Fruit fly (Drosophila melanogaster) whole organism, embryonic: ENCODE measurements around the gene bor.

Source experiments
- Asciz ChIP-seq: fragments of 200-800 bp; sonication (Bioruptor generic); optimal IDR thresholded peaks from 2 replicates; lab custom pipeline; 2017; ENCODE audit warnings: missing biosample characterization, mild to moderate bottlenecking, missing genetic modification characterization, missing genetic modification reagents
- CG10209 ChIP-seq: fragments of 200-800 bp; sonication (Bioruptor generic); optimal IDR thresholded peaks from 3 replicates; lab custom pipeline; 2017; ENCODE audit warnings: missing biosample characterization, mild to moderate bottlenecking, missing genetic modification characterization, missing genetic modification reagents
- CG1024 ChIP-seq: fragments of 200-800 bp; sonication (Bioruptor generic); IDR thresholded peaks from 2 replicates; pipeline ENCODE4 v1.3.6; 2022; ENCODE audit warnings: missing biosample characterization, missing genetic modification characterization
- CG11247 ChIP-seq: fragments of 200-800 bp; sonication (Bioruptor generic); IDR thresholded peaks from 2 replicates; pipeline ENCODE4 v1.3.6; 2022; ENCODE audit warnings: missing biosample characterization, missing genetic modification characterization
- CG13424 ChIP-seq: fragments of 200-800 bp; sonication (Bioruptor generic); optimal IDR thresholded peaks from 2 replicates; lab custom pipeline; 2019; ENCODE audit warnings: missing biosample characterization, mild to moderate bottlenecking, missing genetic modification characterization, moderate library complexity
- CG14965 ChIP-seq: fragments of 200-800 bp; sonication (Bioruptor generic); optimal IDR thresholded peaks from 2 replicates; lab custom pipeline; 2016; ENCODE audit warnings: missing biosample characterization, missing genetic modification characterization, borderline replicate concordance
- CG1603 ChIP-seq: fragments of 200-800 bp; sonication (Bioruptor generic); optimal IDR thresholded peaks from 2 replicates; lab custom pipeline; 2019; ENCODE audit warnings: missing biosample characterization, mild to moderate bottlenecking, missing genetic modification characterization, moderate library complexity
- CG17568 ChIP-seq: fragments of 200-800 bp; sonication (Bioruptor generic); optimal IDR thresholded peaks from 2 replicates; lab custom pipeline; 2018; ENCODE audit warnings: missing biosample characterization, mild to moderate bottlenecking, missing genetic modification characterization, moderate library complexity
- CG18262 ChIP-seq: fragments of 200-800 bp; optimal IDR thresholded peaks from 3 replicates; lab custom pipeline; 2019; ENCODE audit warnings: missing biosample characterization, mild to moderate bottlenecking, missing genetic modification characterization, moderate library complexity
- CG18599 ChIP-seq: fragments of 200-800 bp; sonication (Bioruptor generic); optimal IDR thresholded peaks from 3 replicates; lab custom pipeline; 2017; ENCODE audit warnings: missing biosample characterization, missing genetic modification characterization, mild to moderate bottlenecking, moderate library complexity, missing genetic modification reagents
- CG2116 ChIP-seq: fragments of 200-800 bp; sonication (Bioruptor generic); optimal IDR thresholded peaks from 3 replicates; lab custom pipeline; 2018; ENCODE audit warnings: missing biosample characterization, mild to moderate bottlenecking, missing genetic modification characterization
- CG2199 ChIP-seq: fragments of 200-800 bp; sonication (Bioruptor generic); IDR thresholded peaks from 3 replicates; pipeline ENCODE4 v1.3.6; 2022; ENCODE audit warnings: missing biosample characterization, missing genetic modification characterization
- CG32772 ChIP-seq: fragments of 200-800 bp; sonication (Bioruptor generic); IDR thresholded peaks from 2 replicates; pipeline ENCODE4 v1.3.6; 2022; ENCODE audit warnings: missing biosample characterization, missing genetic modification characterization
- CG3281 ChIP-seq: fragments of 200-800 bp; sonication (Bioruptor generic); optimal IDR thresholded peaks from 3 replicates; lab custom pipeline; 2017; ENCODE audit warnings: missing biosample characterization, mild to moderate bottlenecking, missing genetic modification characterization
- CG3407 ChIP-seq: fragments of 200-800 bp; sonication (Bioruptor generic); optimal IDR thresholded peaks from 2 replicates; lab custom pipeline; 2018; ENCODE audit warnings: missing biosample characterization, mild to moderate bottlenecking, missing genetic modification characterization
- CG4424 ChIP-seq: fragments of 200-800 bp; sonication (Bioruptor generic); optimal IDR thresholded peaks from 3 replicates; lab custom pipeline; 2016; ENCODE audit warnings: missing biosample characterization, missing genetic modification characterization
- CG5245 ChIP-seq: fragments of 200-800 bp; sonication (Bioruptor generic); optimal IDR thresholded peaks from 3 replicates; lab custom pipeline; 2016; ENCODE audit warnings: missing biosample characterization, missing genetic modification characterization
- CG6272 ChIP-seq: fragments of 200-800 bp; sonication (Bioruptor generic); IDR thresholded peaks from 2 replicates; pipeline ENCODE4 v1.3.6; 2022; ENCODE audit warnings: missing biosample characterization, missing genetic modification characterization
- CG6683 ChIP-seq: fragments of 200-800 bp; sonication (Bioruptor generic); optimal IDR thresholded peaks from 2 replicates; lab custom pipeline; 2017; ENCODE audit warnings: missing biosample characterization, mild to moderate bottlenecking, missing genetic modification characterization, missing genetic modification reagents
- CG6765 ChIP-seq: fragments of 200-800 bp; sonication (Bioruptor generic); optimal IDR thresholded peaks from 3 replicates; lab custom pipeline; 2017; ENCODE audit warnings: missing biosample characterization, mild to moderate bottlenecking, missing genetic modification characterization
- CG7357 ChIP-seq: fragments of 200-800 bp; sonication (Bioruptor generic); IDR thresholded peaks from 3 replicates; pipeline ENCODE4 v1.3.6; 2022; ENCODE audit warnings: missing biosample characterization, missing genetic modification characterization
- CG7372 ChIP-seq: fragments of 200-800 bp; sonication (Bioruptor generic); IDR thresholded peaks from 2 replicates; pipeline ENCODE4 v1.3.6; 2022; ENCODE audit warnings: missing biosample characterization, missing genetic modification characterization
- CG9437 ChIP-seq: fragments of 200-800 bp; sonication (Bioruptor generic); optimal IDR thresholded peaks from 2 replicates; lab custom pipeline; 2018; ENCODE audit warnings: missing biosample characterization, mild to moderate bottlenecking, missing genetic modification characterization
- CTCF ChIP-seq: fragments of 200-800 bp; sonication (Bioruptor generic); optimal IDR thresholded peaks from 2 replicates; lab custom pipeline; 2017; ENCODE audit warnings: missing biosample characterization, mild to moderate bottlenecking, missing genetic modification characterization, moderate library complexity
- Dek ChIP-seq: fragments of 200-800 bp; sonication (Bioruptor generic); optimal IDR thresholded peaks from 3 replicates; lab custom pipeline; 2019; ENCODE audit warnings: missing biosample characterization, mild to moderate bottlenecking, missing genetic modification characterization, moderate library complexity
- Dp ChIP-seq: fragments of 200-800 bp; sonication (Bioruptor generic); optimal IDR thresholded peaks from 2 replicates; lab custom pipeline; 2018; ENCODE audit warnings: missing biosample characterization, mild to moderate bottlenecking, missing genetic modification characterization, moderate library complexity
- HHEX ChIP-seq: fragments of 200-800 bp; sonication (Bioruptor generic); optimal IDR thresholded peaks from 3 replicates; lab custom pipeline; 2017; ENCODE audit warnings: missing biosample characterization, mild to moderate bottlenecking, missing genetic modification characterization, missing genetic modification reagents
- Kr ChIP-seq: fragments of 200-800 bp; sonication (Bioruptor generic); optimal IDR thresholded peaks from 2 replicates; lab custom pipeline; 2017; ENCODE audit warnings: missing biosample characterization, mild to moderate bottlenecking, missing genetic modification characterization
- Meics ChIP-seq: fragments of 200-800 bp; sonication (Bioruptor generic); optimal IDR thresholded peaks from 2 replicates; lab custom pipeline; 2017; ENCODE audit warnings: missing biosample characterization, mild to moderate bottlenecking, missing genetic modification characterization
- PHDP ChIP-seq: fragments of 200-800 bp; sonication (Bioruptor generic); optimal IDR thresholded peaks from 3 replicates; lab custom pipeline; 2018; ENCODE audit warnings: missing biosample characterization, mild to moderate bottlenecking, missing genetic modification characterization, moderate library complexity
- Sin3A ChIP-seq: fragments of >200 bp; optimal IDR thresholded peaks from 2 replicates; lab custom pipeline; 2018
- Sry-β ChIP-seq: fragments of 200-800 bp; sonication (Bioruptor generic); optimal IDR thresholded peaks from 2 replicates; lab custom pipeline; 2018; ENCODE audit warnings: missing biosample characterization, mild to moderate bottlenecking, missing genetic modification characterization, moderate library complexity
- Usf ChIP-seq: fragments of 200-800 bp; sonication (Bioruptor generic); optimal IDR thresholded peaks from 2 replicates; lab custom pipeline; 2017; ENCODE audit warnings: missing genotype, missing biosample characterization, missing genetic modification characterization
- Vsx1 ChIP-seq: fragments of 200-800 bp; sonication (Bioruptor generic); optimal IDR thresholded peaks from 2 replicates; lab custom pipeline; 2017; ENCODE audit warnings: missing biosample characterization, mild to moderate bottlenecking, missing genetic modification characterization, missing genetic modification reagents
- YL-1 ChIP-seq: fragments of 200-800 bp; sonication (Bioruptor generic); optimal IDR thresholded peaks from 3 replicates; lab custom pipeline; 2017; ENCODE audit warnings: missing biosample characterization, mild to moderate bottlenecking, missing genetic modification characterization
- bsh ChIP-seq, 2 experiments: fragments of 200-800 bp; sonication (Bioruptor generic); optimal IDR thresholded peaks; 2 replicates each; lab custom pipeline; 2017 to 2018; ENCODE audit warnings: mild to moderate bottlenecking in 2 of 2, missing biosample characterization in 2 of 2, missing genetic modification characterization in 2 of 2, moderate library complexity in 1 of 2
- cwo ChIP-seq: fragments of 200-800 bp; sonication (Bioruptor generic); optimal IDR thresholded peaks from 3 replicates; lab custom pipeline; 2017; ENCODE audit warnings: missing biosample characterization, missing genetic modification characterization, mild to moderate bottlenecking, moderate library complexity, missing genetic modification reagents
- dmrt11E ChIP-seq: fragments of 200-800 bp; sonication (Bioruptor generic); optimal IDR thresholded peaks from 3 replicates; lab custom pipeline; 2018; ENCODE audit warnings: missing biosample characterization, mild to moderate bottlenecking, missing genetic modification characterization, moderate library complexity
- dpn ChIP-seq, 2 experiments: fragments of 200-800 bp; sonication (Bioruptor generic); optimal IDR thresholded peaks; 3 replicates each; lab custom pipeline; 2016; ENCODE audit warnings: missing biosample characterization in 2 of 2, missing genetic modification characterization in 2 of 2
- ewg ChIP-seq: fragments of 200-800 bp; sonication (Bioruptor generic); optimal IDR thresholded peaks from 3 replicates; lab custom pipeline; 2017; ENCODE audit warnings: mild to moderate bottlenecking, missing biosample characterization, missing genetic modification reagents, missing genetic modification characterization
- exex ChIP-seq: fragments of 200-800 bp; sonication (Bioruptor generic); optimal IDR thresholded peaks from 4 replicates; lab custom pipeline; 2018; ENCODE audit warnings: missing biosample characterization, mild to moderate bottlenecking, missing genetic modification characterization, moderate library complexity
- fru ChIP-seq: fragments of >200 bp; optimal IDR thresholded peaks from 2 replicates; lab custom pipeline; 2017
- gem ChIP-seq: fragments of 200-800 bp; sonication (Bioruptor generic); optimal IDR thresholded peaks from 2 replicates; lab custom pipeline; 2019; ENCODE audit warnings: missing biosample characterization, mild to moderate bottlenecking, missing genetic modification characterization, moderate library complexity
- lola ChIP-seq, 3 experiments: fragments of >200 bp in 2 of 3; fragments of 200-800 bp in 1 of 3; sonication (Bioruptor generic) in 1 of 3; optimal IDR thresholded peaks; 2 replicates each; lab custom pipeline; 2017 to 2019; ENCODE audit warnings: missing biosample characterization in 3 of 3, missing genetic modification characterization in 3 of 3, mild to moderate bottlenecking in 1 of 3, moderate library complexity in 1 of 3
- mam ChIP-seq: fragments of 200-800 bp; sonication (Bioruptor generic); optimal IDR thresholded peaks from 3 replicates; lab custom pipeline; 2016; ENCODE audit warnings: missing biosample characterization, missing genetic modification characterization
- onecut ChIP-seq: fragments of 200-800 bp; sonication (Bioruptor generic); IDR thresholded peaks from 2 replicates; pipeline ENCODE4 v1.3.6; 2022; ENCODE audit warnings: missing biosample characterization, missing genetic modification characterization
- org-1 ChIP-seq: fragments of 200-800 bp; sonication (Bioruptor generic); optimal IDR thresholded peaks from 2 replicates; lab custom pipeline; 2017; ENCODE audit warnings: missing biosample characterization, missing genetic modification characterization
- pnt ChIP-seq: fragments of 200-800 bp; sonication (Bioruptor generic); optimal IDR thresholded peaks from 3 replicates; lab custom pipeline; 2016; ENCODE audit warnings: missing biosample characterization, missing genetic modification characterization
- psq ChIP-seq: fragments of 200-800 bp; sonication (Bioruptor generic); optimal IDR thresholded peaks from 2 replicates; lab custom pipeline; 2017; ENCODE audit warnings: missing biosample characterization, missing genetic modification characterization
- rib ChIP-seq: fragments of 200-800 bp; sonication (Bioruptor generic); IDR thresholded peaks from 2 replicates; pipeline ENCODE4 v1.3.6; 2022; ENCODE audit warnings: missing biosample characterization, missing genetic modification characterization
- sqz ChIP-seq: fragments of 200-800 bp; sonication (Bioruptor generic); optimal IDR thresholded peaks from 3 replicates; lab custom pipeline; 2018; ENCODE audit warnings: missing biosample characterization, mild to moderate bottlenecking, missing genetic modification characterization

Gene bor

dm6 chr3R:16253427-16253883 lies 10.5 kb downstream of the bor start (continued):
- peak; percentile 90 for TF ChIP-seq CG18262 (tag; lab: Kevin White, UChicago)
- peak; percentile 67 for TF ChIP-seq dmrt11E (tag; lab: Kevin White, UChicago)
- TF ChIP-seq mam (GFP tag; lab: Kevin White, UChicago): no peak
- peak; percentile 73 for TF ChIP-seq CG6765
- peak; percentile 84 for TF ChIP-seq CG9437
- peak; percentile 49 for TF ChIP-seq Dek
- no peak for TF ChIP-seq CG14965 (GFP tag; lab: Kevin White, UChicago)
- TF ChIP-seq onecut (GFP tag; lab: Robert Waterston, UW): peak; percentile 54
- TF ChIP-seq CG3407 (GFP tag; lab: Kevin White, UChicago): peak; percentile 51
- TF ChIP-seq Sin3A (lab: Kevin White, UChicago): no peak
- TF ChIP-seq ewg (GFP tag; lab: Kevin White, UChicago): peak; percentile 62
- TF ChIP-seq CG10209 (GFP tag; lab: Kevin White, UChicago): peak; percentile 82
- TF ChIP-seq CG4424: peak; percentile 87
- peak; percentile 9 for TF ChIP-seq CG5245 (GFP tag; lab: Kevin White, UChicago)
- no peak for TF ChIP-seq Dp
- TF ChIP-seq org-1 (GFP tag; lab: Kevin White, UChicago): peak; percentile 74
- TF ChIP-seq CG2116 (GFP tag; lab: Kevin White, UChicago): peak; percentile 34
- no peak for TF ChIP-seq CG2199 (GFP tag; lab: Robert Waterston, UW)
- TF ChIP-seq CG17568 (GFP tag; lab: Kevin White, UChicago): peak; percentile 29
- TF ChIP-seq rib: no peak
- peak; percentile 54 for TF ChIP-seq YL-1 (GFP tag; lab: Kevin White, UChicago)
- peak; percentile 2 for TF ChIP-seq CG1603 (tag; lab: Kevin White, UChicago)
- peak; percentile 34 for TF ChIP-seq psq (GFP tag; lab: Kevin White, UChicago)
- TF ChIP-seq CG13424 (tag; lab: Kevin White, UChicago): peak; percentile 87
- TF ChIP-seq PHDP (tag; lab: Kevin White, UChicago): peak; percentile 75
- no peak for TF ChIP-seq sqz (GFP tag; lab: Kevin White, UChicago)
- TF ChIP-seq lola (GFP tag; optimal IDR thresholded peaks at IDR 0.05; lab: Kevin White, UChicago): peak in 1 of 3 experiments; percentile 87
- peak; percentile 74 for TF ChIP-seq cwo (GFP tag; lab: Kevin White, UChicago)
- TF ChIP-seq exex (tag; lab: Kevin White, UChicago): peak; percentile 49
- TF ChIP-seq CG7372: no peak
- TF ChIP-seq CG7357: peak; percentile 45; the same call in 1 of the 3 replicates
- TF ChIP-seq Kr: no peak
- TF ChIP-seq fru (lab: Kevin White, UChicago): no peak
- no peak for TF ChIP-seq CG1024
- peak; percentile 86 for TF ChIP-seq CG3281
- peak; percentile 72 for TF ChIP-seq CG6683 (GFP tag; lab: Kevin White, UChicago)
- TF ChIP-seq CG32772 (GFP tag; lab: Robert Waterston, UW): no peak
- peak; percentile 86 for TF ChIP-seq Asciz (GFP tag; lab: Kevin White, UChicago)
- peak; percentile 18 for TF ChIP-seq Sry-β
- TF ChIP-seq CG11247 (GFP tag; lab: Robert Waterston, UW): no peak
- peak; percentile 24 to 72 for TF ChIP-seq bsh (GFP tag; optimal IDR thresholded peaks at IDR 0.05; lab: Kevin White, UChicago)
- peak; percentile 91 for TF ChIP-seq gem
- peak; percentile 88 for TF ChIP-seq Meics
- peak; percentile 52; the same call in 1 of the 2 replicates for TF ChIP-seq CG6272 (GFP tag; lab: Robert Waterston, UW)
- peak in 1 of 2 experiments; percentile 66 for TF ChIP-seq dpn (GFP tag; optimal IDR thresholded peaks at IDR 0.05; lab: Kevin White, UChicago)
- peak; percentile 6 for TF ChIP-seq CTCF (GFP tag; lab: Kevin White, UChicago)
- TF ChIP-seq HHEX (GFP tag; lab: Kevin White, UChicago): peak; percentile 80
- peak; percentile 69 for TF ChIP-seq Vsx1
- peak; percentile 60 for TF ChIP-seq Usf (GFP tag; lab: Kevin White, UChicago)
- peak; percentile 85 for TF ChIP-seq CG18599
- no peak for TF ChIP-seq pnt (GFP tag; lab: Kevin White, UChicago)
